Worm (Caenorhabditis elegans): ENCODE measurements around the gene C39B5.10.

DNA sequence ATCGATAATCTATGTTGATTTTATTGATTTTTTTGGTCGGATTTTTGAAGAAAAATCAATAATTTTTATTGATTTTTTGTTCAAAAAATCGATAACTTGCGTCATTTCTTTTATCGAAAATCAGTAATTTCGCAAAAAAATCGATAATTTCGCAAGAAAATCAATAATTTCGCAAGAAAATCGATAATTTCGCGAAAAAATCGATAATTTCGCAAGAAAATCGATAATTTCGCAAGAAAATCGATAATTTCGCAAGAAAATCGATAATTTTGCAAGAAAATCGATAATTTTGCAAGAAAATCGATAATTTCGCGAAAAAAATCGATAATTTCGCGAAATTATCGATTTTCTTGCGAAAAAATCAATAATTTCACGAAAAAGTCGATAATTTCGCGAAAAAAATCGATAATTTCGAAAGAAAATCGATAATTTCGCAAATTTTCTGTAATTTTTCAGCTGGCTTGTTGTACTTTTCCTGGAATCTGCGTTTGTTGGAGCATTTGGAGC, 44.0 kb upstream of the C39B5.10 start:
- no peak for TF ChIP-seq pag-3 (tag; optimal IDR thresholded peaks at IDR 0.05; ENCODE audit: borderline replicate concordance, insufficient read depth)
- TF ChIP-seq Y116A8C.19 (tag; optimal IDR thresholded peaks at IDR 0.05; ENCODE audit: borderline replicate concordance), result no peak
- TF ChIP-seq snpc-4 (tag; optimal IDR thresholded peaks at IDR 0.05), result no peak
- no peak for TF ChIP-seq mdl-1 (tag; optimal IDR thresholded peaks at IDR 0.05)
- TF ChIP-seq nhr-237 (tag; optimal IDR thresholded peaks at IDR 0.05), result no peak
- no peak for TF ChIP-seq lin-14 (GFP tag; optimal IDR thresholded peaks at IDR 0.05)
